Fruit fly (Drosophila melanogaster) whole organism, adult: Measurements from ENCODE around the gene CG11902.

Experiments
- CG14711 ChIP-seq: fragments of 200-800 bp; sonication (Bioruptor generic); optimal IDR thresholded peaks from 2 replicates; lab custom pipeline; 2018; ENCODE audit warnings: missing biosample characterization, mild to moderate bottlenecking, missing genetic modification characterization, moderate library complexity
- CG1620 ChIP-seq: fragments of 200-800 bp; sonication (Bioruptor generic); optimal IDR thresholded peaks from 2 replicates; lab custom pipeline; 2016; ENCODE audit warnings: missing biosample characterization, missing genetic modification characterization
- CG5204 ChIP-seq: fragments of 200-800 bp; sonication (Bioruptor generic); optimal IDR thresholded peaks from 2 replicates; lab custom pipeline; 2016; ENCODE audit warnings: missing biosample characterization, missing genetic modification characterization
- Crg-1 ChIP-seq: fragments of 200-800 bp; sonication (Bioruptor generic); optimal IDR thresholded peaks from 2 replicates; lab custom pipeline; 2016; ENCODE audit warnings: missing biosample characterization, missing genetic modification characterization
- kay ChIP-seq: fragments of 200-800 bp; sonication (Bioruptor generic); peaks from one replicate; lab custom pipeline; 2016; ENCODE audit warnings: missing biosample characterization, missing genetic modification characterization, borderline replicate concordance
- tj ChIP-seq: fragments of 200-800 bp; sonication (Bioruptor generic); optimal IDR thresholded peaks from 3 replicates; lab custom pipeline; 2017; ENCODE audit warnings: missing biosample characterization, mild to moderate bottlenecking, missing genetic modification characterization, moderate library complexity
- toe ChIP-seq: fragments of 200-800 bp; sonication (Bioruptor generic); optimal IDR thresholded peaks from 2 replicates; lab custom pipeline; 2016; ENCODE audit warnings: missing biosample characterization, missing genetic modification characterization

DNA sequence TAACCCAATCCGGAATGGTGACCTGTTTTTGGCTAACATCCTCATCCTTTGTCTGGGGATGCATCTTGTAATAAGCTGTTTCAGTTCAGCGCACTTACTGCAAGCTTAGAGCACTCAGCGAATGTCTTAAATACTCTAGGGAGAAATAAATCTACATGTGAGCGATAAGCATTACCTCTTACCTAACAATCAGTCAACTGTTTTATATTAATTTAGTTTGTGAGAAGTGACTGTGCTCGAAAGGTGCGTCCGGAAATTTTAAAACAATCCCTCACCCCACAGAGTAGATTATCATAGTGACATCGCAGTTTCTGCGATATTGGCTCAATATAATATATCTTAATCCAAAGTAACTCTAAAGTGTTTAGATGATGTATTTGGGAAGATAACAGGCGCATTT is 17.0 kb upstream of the CG11902 start, which contains the start of gene CG10553:
- TF ChIP-seq CG1620 (GFP tag; lab: Kevin White, UChicago), result no peak
- TF ChIP-seq tj (GFP tag; lab: Kevin White, UChicago), result no peak
- TF ChIP-seq CG14711, result no peak
- TF ChIP-seq Crg-1 (GFP tag; lab: Kevin White, UChicago), result no peak
- no peak for TF ChIP-seq CG5204 (GFP tag; lab: Kevin White, UChicago)
- no peak for TF ChIP-seq kay (GFP tag; lab: Kevin White, UChicago)
- no peak for TF ChIP-seq toe (GFP tag; lab: Kevin White, UChicago)
